Worm (Caenorhabditis elegans) whole organism, L1 larva: ENCODE measurements around the gene T21E8.4.

Experiments used
- blmp-1 ChIP-seq: fragments of 150-350 bp; optimal IDR thresholded peaks from 2 replicates; lab custom pipeline; 2014; ENCODE audit warnings: missing biosample characterization, missing genetic modification characterization
- pqm-1 ChIP-seq: sonication (generic microtip); optimal IDR thresholded peaks from 3 replicates; lab custom pipeline; 2017; ENCODE audit warnings: missing biosample characterization, missing genetic modification characterization
- tbx-2 ChIP-seq: sonication (generic microtip); optimal IDR thresholded peaks from 2 replicates; lab custom pipeline; 2016; ENCODE audit warnings: missing genetic modification characterization, missing compliant biosample characterization
- ztf-4 ChIP-seq: fragments of 150-350 bp; optimal IDR thresholded peaks from 2 replicates; lab custom pipeline; 2014; ENCODE audit warnings: missing biosample characterization, missing genetic modification characterization

DNA sequence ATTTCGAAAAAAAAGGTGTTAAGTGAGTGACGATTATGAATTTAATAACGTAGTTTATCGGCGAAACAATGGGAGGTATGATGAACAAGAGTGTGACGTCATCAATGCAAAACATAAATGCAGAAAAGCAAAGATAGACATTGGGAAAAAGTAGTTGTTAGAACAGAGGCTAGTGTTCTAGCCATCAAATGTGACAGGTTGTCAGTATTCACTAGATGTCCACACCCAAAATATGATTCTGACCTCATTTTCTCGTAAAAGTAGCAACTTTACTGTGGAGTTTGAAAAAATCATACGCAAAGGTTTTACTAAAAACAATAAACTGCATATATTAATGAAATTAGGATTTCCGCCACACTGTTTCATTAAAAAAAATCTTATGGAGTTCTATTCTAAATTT, 29.4 kb upstream of the T21E8.4 start:
- TF ChIP-seq tbx-2 = no peak
- no peak for TF ChIP-seq pqm-1
- no peak for TF ChIP-seq blmp-1 (tag; lab: Kevin White, UChicago)
- no peak for TF ChIP-seq ztf-4 (tag; lab: Kevin White, UChicago)
